Worm (Caenorhabditis elegans): ENCODE results near the gene acl-8.

DNA sequence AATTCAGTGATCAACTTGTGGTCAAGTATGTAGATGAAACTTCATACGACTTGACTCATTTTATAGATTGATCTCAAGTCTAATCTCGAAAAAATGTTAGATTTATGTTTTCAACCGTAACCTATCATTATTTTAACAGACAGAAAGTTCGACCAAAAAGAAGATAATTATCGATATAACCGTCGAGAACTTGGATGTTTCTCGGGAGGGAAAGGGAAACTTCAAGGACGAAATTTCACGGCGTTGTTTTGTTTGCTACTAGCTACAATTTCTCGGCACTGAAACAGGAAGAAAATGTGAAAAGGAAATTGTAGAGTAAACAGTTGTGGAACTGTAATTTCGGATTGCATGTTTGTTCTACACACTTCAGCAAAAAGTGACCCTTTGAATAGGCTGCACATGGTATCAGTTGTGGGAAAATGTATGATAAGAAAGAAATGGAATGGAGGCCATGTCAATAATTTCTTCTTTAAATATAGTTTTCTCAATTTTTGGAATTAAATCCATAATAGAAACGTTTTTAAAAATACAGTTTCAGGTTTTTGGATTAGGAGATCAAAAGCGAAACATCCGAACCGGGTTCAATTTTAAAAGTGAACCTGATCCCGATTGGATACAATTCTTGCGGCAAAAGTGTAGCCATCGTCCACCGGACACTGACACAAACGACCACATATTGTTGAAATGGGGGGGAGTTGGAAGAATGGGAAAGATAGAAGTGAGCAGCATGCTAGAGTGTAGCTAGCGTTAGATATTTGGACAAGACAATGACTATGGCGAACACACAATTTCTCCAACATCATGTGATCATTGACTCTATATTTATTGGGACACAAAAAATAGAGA lies 19.9 kb upstream of the acl-8 start:
- TF ChIP-seq flt-1 (GFP tag; IDR thresholded peaks at IDR 0.05) (no peak), tbx-11 (GFP tag; IDR thresholded peaks at IDR 0.05) (no peak), ama-1 (optimal IDR thresholded peaks at IDR 0.05) (no peak), hmbx-1 (tag; optimal IDR thresholded peaks at IDR 0.05) (no peak), B0310.2 (tag; optimal IDR thresholded peaks at IDR 0.05) (no peak), ceh-13 (GFP tag; optimal IDR thresholded peaks at IDR 0.05) (no peak), F13C5.2 (tag; optimal IDR thresholded peaks at IDR 0.05) (no peak), ceh-36 (tag; optimal IDR thresholded peaks at IDR 0.05) (no peak), tbx-37 (GFP tag; conservative IDR thresholded peaks at IDR 0.05) (no peak), scrt-1 (GFP tag; IDR thresholded peaks at IDR 0.05) (no peak), ets-7 (tag; optimal IDR thresholded peaks at IDR 0.05) (no peak)
